Fruit fly (Drosophila melanogaster) whole organism, prepupa: ENCODE results near the gene CG7907.
A peak's percentile ranks its signal among the peaks of the same experiment; 100 is the strongest.

ENCODE experiments used
- Blimp-1 ChIP-seq: fragments of 200-800 bp; sonication (Bioruptor generic); optimal IDR thresholded peaks from 3 replicates; lab custom pipeline; 2017; ENCODE audit warnings: missing biosample characterization, missing genetic modification characterization, mild to moderate bottlenecking, moderate library complexity, missing genetic modification reagents
- CG10631 ChIP-seq: fragments of 200-800 bp; sonication (Bioruptor generic); optimal IDR thresholded peaks from 2 replicates; lab custom pipeline; 2016; ENCODE audit warnings: missing biosample characterization, missing genetic modification characterization
- CG10669 ChIP-seq: fragments of 200-800 bp; sonication (Bioruptor generic); optimal IDR thresholded peaks from 3 replicates; lab custom pipeline; 2018; ENCODE audit warnings: missing biosample characterization, mild to moderate bottlenecking, missing genetic modification characterization, moderate library complexity
- CG11294 ChIP-seq: fragments of 200-800 bp; sonication (Bioruptor generic); IDR thresholded peaks from 2 replicates; pipeline ENCODE4 v1.3.6; 2022; ENCODE audit warnings: missing biosample characterization, missing genetic modification characterization
- CG11762 ChIP-seq: fragments of 200-800 bp; sonication (Bioruptor generic); optimal IDR thresholded peaks from 3 replicates; lab custom pipeline; 2016; ENCODE audit warnings: missing biosample characterization, missing genetic modification characterization; ENCODE audit not compliant: insufficient read depth
- CG11902 ChIP-seq: fragments of 200-800 bp; sonication (Bioruptor generic); optimal IDR thresholded peaks from 3 replicates; lab custom pipeline; 2016; ENCODE audit warnings: missing biosample characterization, missing genetic modification characterization
- CG1621 ChIP-seq: fragments of 200-800 bp; sonication (Bioruptor generic); optimal IDR thresholded peaks from 3 replicates; lab custom pipeline; 2018; ENCODE audit warnings: missing biosample characterization, mild to moderate bottlenecking, missing genetic modification characterization
- CG31627 ChIP-seq: fragments of 200-800 bp; sonication (Bioruptor generic); optimal IDR thresholded peaks from 3 replicates; lab custom pipeline; 2016; ENCODE audit warnings: missing biosample characterization, missing genetic modification characterization
- CG32006 ChIP-seq: fragments of 200-800 bp; sonication (Bioruptor generic); optimal IDR thresholded peaks from 3 replicates; lab custom pipeline; 2017; ENCODE audit warnings: missing biosample characterization, mild to moderate bottlenecking, missing genetic modification characterization
- CG34406 ChIP-seq: fragments of 200-800 bp; sonication (Bioruptor generic); optimal IDR thresholded peaks from 3 replicates; lab custom pipeline; 2016; ENCODE audit warnings: missing biosample characterization, missing genetic modification characterization
- CG3919 ChIP-seq: fragments of 200-800 bp; sonication (Bioruptor generic); optimal IDR thresholded peaks from 3 replicates; lab custom pipeline; 2016; ENCODE audit warnings: missing biosample characterization, missing genetic modification characterization
- CG4318 ChIP-seq: fragments of 200-800 bp; sonication (Bioruptor generic); optimal IDR thresholded peaks from 3 replicates; lab custom pipeline; 2017; ENCODE audit warnings: missing biosample characterization, mild to moderate bottlenecking, missing genetic modification characterization
- CG6163 ChIP-seq: fragments of 200-800 bp; sonication (Bioruptor generic); IDR thresholded peaks from 3 replicates; pipeline ENCODE4 v1.3.6; 2022; ENCODE audit warnings: missing biosample characterization, missing genetic modification characterization
- CG6792 ChIP-seq: fragments of 200-800 bp; sonication (Bioruptor generic); optimal IDR thresholded peaks from 3 replicates; lab custom pipeline; 2016; ENCODE audit warnings: missing biosample characterization, missing genetic modification characterization
- CG6808 ChIP-seq: fragments of 200-800 bp; sonication (Bioruptor generic); optimal IDR thresholded peaks from 3 replicates; lab custom pipeline; 2017; ENCODE audit warnings: missing biosample characterization, missing genetic modification characterization, mild to moderate bottlenecking, moderate library complexity, missing genetic modification reagents
- CG7368 ChIP-seq: fragments of 200-800 bp; sonication (Bioruptor generic); optimal IDR thresholded peaks from 3 replicates; lab custom pipeline; 2016; ENCODE audit warnings: missing biosample characterization, missing genetic modification characterization
- CG8119 ChIP-seq: fragments of 200-800 bp; sonication (Bioruptor generic); IDR thresholded peaks from 3 replicates; pipeline ENCODE4 v1.3.6; 2022; ENCODE audit warnings: missing biosample characterization, missing genetic modification characterization
- Eip75B ChIP-seq: fragments of 200-800 bp; sonication (Bioruptor generic); optimal IDR thresholded peaks from 3 replicates; lab custom pipeline; 2016; ENCODE audit warnings: missing biosample characterization, missing genetic modification characterization
- Eip78C ChIP-seq: fragments of 200-800 bp; sonication (Bioruptor generic); peaks from one replicate; lab custom pipeline; 2016; ENCODE audit warnings: missing biosample characterization, missing genetic modification characterization
- Ets21C ChIP-seq: fragments of 200-800 bp; sonication (Bioruptor generic); optimal IDR thresholded peaks from 3 replicates; lab custom pipeline; 2016; ENCODE audit warnings: missing biosample characterization, missing genetic modification characterization
- Ets96B ChIP-seq: fragments of 200-800 bp; optimal IDR thresholded peaks from 2 replicates; lab custom pipeline; 2019; ENCODE audit warnings: missing biosample characterization, mild to moderate bottlenecking, missing genetic modification characterization, moderate library complexity
- Gug ChIP-seq: fragments of 200-800 bp; sonication (Bioruptor generic); IDR thresholded peaks from 2 replicates; pipeline ENCODE4 v1.3.6; 2022; ENCODE audit warnings: missing biosample characterization, missing genetic modification characterization
- Hr38 ChIP-seq: sonication (Bioruptor generic); optimal IDR thresholded peaks from 2 replicates; lab custom pipeline; 2016; ENCODE audit warnings: missing biosample characterization, missing genetic modification characterization
- Hr39 ChIP-seq: fragments of 200-800 bp; sonication (Bioruptor generic); optimal IDR thresholded peaks from 2 replicates; lab custom pipeline; 2016; ENCODE audit warnings: missing biosample characterization, missing genetic modification characterization
- Hr4 ChIP-seq: fragments of 200-800 bp; sonication (Bioruptor generic); optimal IDR thresholded peaks from 3 replicates; lab custom pipeline; 2016; ENCODE audit warnings: missing biosample characterization, missing genetic modification characterization
- Met ChIP-seq: fragments of 200-800 bp; sonication (Bioruptor generic); optimal IDR thresholded peaks from 3 replicates; lab custom pipeline; 2016; ENCODE audit warnings: missing biosample characterization, missing genetic modification characterization
- OdsH ChIP-seq: fragments of 200-800 bp; sonication (Bioruptor generic); optimal IDR thresholded peaks from 3 replicates; lab custom pipeline; 2016; ENCODE audit warnings: missing biosample characterization, missing genetic modification characterization
- Sox102F ChIP-seq: fragments of 200-800 bp; sonication (Bioruptor generic); optimal IDR thresholded peaks from 2 replicates; lab custom pipeline; 2016; ENCODE audit warnings: missing biosample characterization, mild to moderate bottlenecking, missing genetic modification characterization
- Sox14 ChIP-seq: fragments of 200-800 bp; sonication (Bioruptor generic); optimal IDR thresholded peaks from 3 replicates; lab custom pipeline; 2016; ENCODE audit warnings: missing biosample characterization, missing genetic modification characterization
- Sox15 ChIP-seq: fragments of 200-800 bp; sonication (Bioruptor generic); optimal IDR thresholded peaks from 3 replicates; lab custom pipeline; 2016; ENCODE audit warnings: missing biosample characterization, missing genetic modification characterization
- achi ChIP-seq: fragments of 200-800 bp; sonication (Bioruptor generic); optimal IDR thresholded peaks from 3 replicates; lab custom pipeline; 2016; ENCODE audit warnings: missing biosample characterization, missing genetic modification characterization
- acj6 ChIP-seq: fragments of 200-800 bp; sonication (Bioruptor generic); optimal IDR thresholded peaks from 3 replicates; lab custom pipeline; 2016; ENCODE audit warnings: missing biosample characterization, missing genetic modification characterization
- cyc ChIP-seq: fragments of 200-800 bp; sonication (Bioruptor generic); optimal IDR thresholded peaks from 3 replicates; lab custom pipeline; 2016; ENCODE audit warnings: missing biosample characterization, missing genetic modification characterization
- dac ChIP-seq: fragments of 200-800 bp; sonication (Bioruptor generic); optimal IDR thresholded peaks from 2 replicates; lab custom pipeline; 2017; ENCODE audit warnings: missing biosample characterization, mild to moderate bottlenecking, missing genetic modification characterization
- dsx ChIP-seq: fragments of 200-800 bp; optimal IDR thresholded peaks from 3 replicates; lab custom pipeline; 2019; ENCODE audit warnings: missing biosample characterization, mild to moderate bottlenecking, missing genetic modification characterization, moderate library complexity; ENCODE audit not compliant: poor library complexity, severe bottlenecking
- esn ChIP-seq: fragments of 200-800 bp; sonication (Bioruptor generic); optimal IDR thresholded peaks from 2 replicates; lab custom pipeline; 2016; ENCODE audit warnings: missing biosample characterization, mild to moderate bottlenecking, missing genetic modification characterization, moderate library complexity
- fd59A ChIP-seq: fragments of 200-800 bp; sonication (Bioruptor generic); optimal IDR thresholded peaks from 2 replicates; lab custom pipeline; 2017; ENCODE audit warnings: missing biosample characterization, mild to moderate bottlenecking, missing genetic modification characterization, missing genetic modification reagents
- fd85E ChIP-seq: fragments of 200-800 bp; sonication (Bioruptor generic); optimal IDR thresholded peaks from 3 replicates; lab custom pipeline; 2016; ENCODE audit warnings: missing biosample characterization, missing genetic modification characterization
- lz ChIP-seq: fragments of 200-800 bp; sonication (Bioruptor generic); optimal IDR thresholded peaks from 3 replicates; lab custom pipeline; 2016; ENCODE audit warnings: missing biosample characterization, missing genetic modification characterization
- net ChIP-seq: fragments of 200-800 bp; sonication (Bioruptor generic); optimal IDR thresholded peaks from 3 replicates; lab custom pipeline; 2016; ENCODE audit warnings: missing biosample characterization, missing genetic modification characterization
- pdm3 ChIP-seq: fragments of 200-800 bp; sonication (Bioruptor generic); optimal IDR thresholded peaks from 3 replicates; lab custom pipeline; 2016; ENCODE audit warnings: missing biosample characterization, missing genetic modification characterization
- salr ChIP-seq, 2 experiments: fragments of 200-800 bp; sonication (Bioruptor generic); optimal IDR thresholded peaks; 3 replicates each; lab custom pipeline; 2016 to 2018; ENCODE audit warnings: missing biosample characterization in 2 of 2, missing genetic modification characterization in 2 of 2, mild to moderate bottlenecking in 1 of 2
- spab ChIP-seq: fragments of 200-800 bp; sonication (Bioruptor generic); optimal IDR thresholded peaks from 2 replicates; lab custom pipeline; 2017; ENCODE audit warnings: missing biosample characterization, mild to moderate bottlenecking, missing genetic modification characterization, missing genetic modification reagents
- ss ChIP-seq, 2 experiments: fragments of 200-800 bp; sonication (Bioruptor generic); optimal IDR thresholded peaks; 2 replicates in 1 of 2; 3 replicates in 1 of 2; lab custom pipeline; 2017 to 2018; ENCODE audit warnings: mild to moderate bottlenecking in 2 of 2, missing biosample characterization in 2 of 2, missing genetic modification characterization in 2 of 2, moderate library complexity in 1 of 2
- svp ChIP-seq: fragments of 200-800 bp; sonication (Bioruptor generic); peaks from one replicate; lab custom pipeline; 2016; ENCODE audit warnings: missing biosample characterization, missing genetic modification characterization
- topi ChIP-seq: fragments of 200-800 bp; sonication (Bioruptor generic); optimal IDR thresholded peaks from 3 replicates; lab custom pipeline; 2016; ENCODE audit warnings: missing biosample characterization, missing genetic modification characterization
- vri ChIP-seq: fragments of 200-800 bp; sonication (Bioruptor generic); optimal IDR thresholded peaks from 3 replicates; lab custom pipeline; 2016; ENCODE audit warnings: missing biosample characterization, mild to moderate bottlenecking, missing genetic modification characterization

The CG7907 gene

DNA sequence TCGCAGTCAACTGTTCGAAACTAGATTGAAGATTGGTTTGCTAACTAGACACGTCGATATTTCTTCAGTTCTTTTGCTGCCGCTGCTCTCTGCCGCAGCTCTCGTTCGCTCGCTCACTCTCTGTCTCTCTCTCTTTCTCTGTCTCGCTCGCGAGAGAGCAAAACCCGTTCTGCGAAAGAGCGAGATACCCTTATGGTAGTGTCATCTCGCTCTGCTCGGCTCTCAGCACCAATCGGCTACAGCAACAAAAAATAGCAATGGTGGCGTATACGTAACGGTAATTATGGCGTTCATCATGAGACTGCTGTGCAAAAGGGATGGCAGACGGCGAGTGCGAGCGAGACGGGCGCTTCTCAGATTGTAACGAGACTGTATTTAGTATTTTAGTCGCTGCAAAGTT is 42.8 kb downstream of the CG7907 start, which contains the start of gene lbe:
lbe (minus strand) TSS at position 204 of the 400 bp plus-strand sequence.
- TF ChIP-seq CG6163 (GFP tag; lab: Robert Waterston, UW) (peak; percentile 33; the same call in 1 of the 3 replicates), CG6808 (peak; percentile 49), CG11902 (no peak), dsx (GFP tag; lab: Kevin White, UChicago) (peak; percentile 35), ss (GFP tag; optimal IDR thresholded peaks at IDR 0.05; lab: Kevin White, UChicago) (no peak), vri (peak; percentile 49)

DNA sequence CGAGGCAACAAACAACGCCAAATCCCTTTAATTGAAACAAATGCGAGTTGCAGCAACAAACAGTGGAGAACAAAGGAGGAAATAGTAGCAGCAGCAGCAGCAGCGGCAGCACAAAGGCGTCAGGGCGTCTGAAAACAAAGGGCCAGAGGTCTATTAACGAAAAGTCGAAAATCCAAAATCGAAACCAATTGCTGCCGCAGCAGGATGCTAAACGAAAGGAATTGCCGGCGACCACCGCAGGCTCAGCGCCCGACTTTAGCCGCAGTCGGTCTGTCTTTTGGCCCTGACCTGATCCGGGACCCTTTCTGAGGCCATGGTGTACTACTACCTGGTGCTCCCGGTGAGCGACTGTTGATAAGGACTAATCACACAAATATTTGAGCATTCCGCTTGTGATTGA is 44.1 kb downstream of the CG7907 start:
- TF ChIP-seq Sox102F (no peak), dsx (GFP tag; lab: Kevin White, UChicago) (no peak), net (no peak)

DNA sequence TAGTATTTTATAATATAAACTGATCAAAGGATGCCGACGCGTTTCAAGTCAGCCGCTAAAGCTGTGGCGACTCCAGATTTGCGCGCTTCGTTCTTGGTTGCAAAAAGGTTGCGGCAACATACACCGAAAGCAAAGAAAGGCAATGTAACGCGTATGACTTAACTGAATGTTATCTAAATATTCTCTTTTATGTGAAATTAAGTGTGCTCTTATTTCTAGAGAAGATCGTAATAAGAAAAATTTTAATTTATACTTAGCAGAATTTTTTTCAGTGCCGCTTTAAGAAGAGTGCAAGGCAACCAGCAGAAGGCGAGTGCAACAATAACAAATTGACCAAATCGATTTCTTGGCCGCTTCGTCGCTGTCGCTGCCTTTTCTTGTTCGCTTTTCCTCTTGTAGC is 48.6 kb downstream of the CG7907 start:
- TF ChIP-seq topi (peak; percentile 41), pdm3 (peak; percentile 12), CG34406 (GFP tag; lab: Kevin White, UChicago) (no peak), Eip78C (peak; percentile 66), CG31627 (peak; percentile 28), spab (peak; percentile 3), cyc (GFP tag; lab: Kevin White, UChicago) (peak; percentile 25), vri (peak; percentile 18), Hr38 (no peak), fd59A (GFP tag; lab: Kevin White, UChicago) (no peak), CG7368 (no peak), Blimp-1 (GFP tag; lab: Kevin White, UChicago) (no peak), CG32006 (no peak), CG10669 (GFP tag; lab: Kevin White, UChicago) (peak; percentile 18), ss (GFP tag; optimal IDR thresholded peaks at IDR 0.05; lab: Kevin White, UChicago) (no peak), esn (GFP tag; lab: Kevin White, UChicago) (peak; percentile 60), CG1621 (tag; lab: Kevin White, UChicago) (no peak), Eip75B (peak; percentile 35), Gug (GFP tag; lab: Robert Waterston, UW) (no peak), CG11294 (GFP tag; lab: Robert Waterston, UW) (no peak), CG3919 (GFP tag; lab: Kevin White, UChicago) (peak; percentile 20), CG11902 (no peak), CG6792 (no peak), CG11762 (GFP tag; lab: Kevin White, UChicago) (no peak), Met (GFP tag; lab: Kevin White, UChicago) (peak; percentile 53), Ets21C (GFP tag; lab: Kevin White, UChicago) (peak; percentile 18), net (no peak), Sox102F (peak; percentile 54), Ets96B (tag; lab: Kevin White, UChicago) (no peak), CG10631 (peak; percentile 29), Hr4 (no peak), CG4318 (GFP tag; lab: Kevin White, UChicago) (no peak), CG8119 (GFP tag; lab: Robert Waterston, UW) (no peak), lz (GFP tag; lab: Kevin White, UChicago) (peak; percentile 49), salr (GFP tag; optimal IDR thresholded peaks at IDR 0.05; lab: Kevin White, UChicago) (no peak), Hr39 (GFP tag; lab: Kevin White, UChicago) (peak; percentile 30), svp (GFP tag; lab: Kevin White, UChicago) (peak; percentile 81), OdsH (GFP tag; lab: Kevin White, UChicago) (peak; percentile 8), fd85E (GFP tag; lab: Kevin White, UChicago) (no peak), Sox15 (GFP tag; lab: Kevin White, UChicago) (no peak), acj6 (GFP tag; lab: Kevin White, UChicago) (peak; percentile 8), CG6808 (peak; percentile 34), achi (GFP tag; lab: Kevin White, UChicago) (peak; percentile 16), Sox14 (no peak), dac (GFP tag; lab: Kevin White, UChicago) (no peak)
